Worm (Caenorhabditis elegans) whole organism, young adult: Measurements from ENCODE around the gene fbxa-95.

ENCODE experiments used
- B0261.1 ChIP-seq: sonication (generic microtip); optimal IDR thresholded peaks from 2 replicates; lab custom pipeline; 2016; ENCODE audit warnings: mild to moderate bottlenecking, missing genetic modification characterization, moderate library complexity, missing compliant biosample characterization
- F33H1.4 ChIP-seq: fragments of 200-800 bp; sonication (Bioruptor generic); IDR thresholded peaks from 2 replicates; pipeline ENCODE4 v1.3.6; 2022; ENCODE audit warnings: missing genetic modification reagents, missing genetic modification characterization, missing compliant biosample characterization
- F49E8.2 ChIP-seq: sonication (generic microtip); optimal IDR thresholded peaks from 3 replicates; lab custom pipeline; 2017; ENCODE audit warnings: missing genetic modification characterization, mild to moderate bottlenecking, missing compliant biosample characterization, antibody characterized with exemption, moderate library complexity; ENCODE audit not compliant: insufficient read depth
- F57C9.4 ChIP-seq: sonication (generic microtip); optimal IDR thresholded peaks from 2 replicates; lab custom pipeline; 2017; ENCODE audit warnings: mild to moderate bottlenecking, missing genetic modification characterization, missing compliant biosample characterization
- ZK185.1 ChIP-seq: sonication (generic microtip); optimal IDR thresholded peaks from 2 replicates; lab custom pipeline; 2016; ENCODE audit warnings: mild to moderate bottlenecking, missing genetic modification characterization, missing compliant biosample characterization; ENCODE audit not compliant: poor library complexity, severe bottlenecking
- aptf-3 ChIP-seq: fragments of 200-800 bp; sonication (Bioruptor generic); IDR thresholded peaks from 2 replicates; pipeline ENCODE4 v1.3.6; 2022; ENCODE audit warnings: missing genetic modification characterization, missing compliant biosample characterization
- attf-5 ChIP-seq: fragments of 200-800 bp; sonication (Bioruptor generic); optimal IDR thresholded peaks from 2 replicates; lab custom pipeline; 2018; ENCODE audit warnings: mild to moderate bottlenecking, missing genetic modification characterization, missing compliant biosample characterization
- attf-6 ChIP-seq: fragments of 200-800 bp; sonication (Bioruptor generic); IDR thresholded peaks from 2 replicates; pipeline ENCODE4 v1.3.6; 2022; ENCODE audit warnings: missing genetic modification reagents, missing genetic modification characterization, missing compliant biosample characterization
- bed-1 ChIP-seq: fragments of 200-800 bp; sonication (Bioruptor generic); IDR thresholded peaks from 2 replicates; pipeline ENCODE4 v1.3.6; 2022; ENCODE audit warnings: missing genetic modification reagents, missing genetic modification characterization, missing compliant biosample characterization
- cebp-2 ChIP-seq: fragments of 200-800 bp; sonication (Bioruptor generic); IDR thresholded peaks from 2 replicates; pipeline ENCODE4 v1.3.6; 2022; ENCODE audit warnings: missing genetic modification characterization, missing compliant biosample characterization
- ceh-27 ChIP-seq: fragments of 200-800 bp; sonication (Bioruptor generic); optimal IDR thresholded peaks from 2 replicates; lab custom pipeline; 2018; ENCODE audit warnings: mild to moderate bottlenecking, missing genetic modification characterization, moderate library complexity, missing compliant biosample characterization
- dpl-1 ChIP-seq: fragments of 150-350 bp; optimal IDR thresholded peaks from 2 replicates; lab custom pipeline; 2014; ENCODE audit warnings: missing biosample characterization, missing genetic modification reagents, missing genetic modification characterization
- egrh-3 ChIP-seq: fragments of 200-800 bp; sonication (Bioruptor generic); IDR thresholded peaks from 2 replicates; pipeline ENCODE4 v1.3.6; 2022; ENCODE audit warnings: missing genetic modification reagents, missing genetic modification characterization, missing compliant biosample characterization
- hlh-26 ChIP-seq: fragments of 200-800 bp; sonication (Bioruptor generic); conservative IDR thresholded peaks from 2 replicates; pipeline ENCODE4 v1.3.6; 2022; ENCODE audit warnings: missing genetic modification reagents, missing genetic modification characterization, missing compliant biosample characterization
- hrde-1 ChIP-seq: sonication (generic microtip); optimal IDR thresholded peaks from 2 replicates; lab custom pipeline; 2016; ENCODE audit warnings: missing genetic modification characterization, mild to moderate bottlenecking, missing compliant biosample characterization, moderate library complexity, missing genotype, missing genetic modification reagents, borderline replicate concordance
- hsf-1 ChIP-seq: fragments of 200-800 bp; sonication (Bioruptor generic); IDR thresholded peaks from 2 replicates; pipeline ENCODE4 v1.3.6; 2022; ENCODE audit warnings: missing genetic modification reagents, missing genetic modification characterization, missing compliant biosample characterization
- lsy-27 ChIP-seq: sonication (generic microtip); optimal IDR thresholded peaks from 2 replicates; lab custom pipeline; 2017; ENCODE audit warnings: missing genetic modification characterization, mild to moderate bottlenecking, missing compliant biosample characterization, antibody characterized with exemption, missing genotype, borderline replicate concordance; ENCODE audit not compliant: insufficient read depth
- madf-3 ChIP-seq: fragments of 200-800 bp; sonication (Bioruptor generic); IDR thresholded peaks from 2 replicates; pipeline ENCODE4 v1.3.6; 2022; ENCODE audit warnings: missing genetic modification reagents, missing genetic modification characterization, missing compliant biosample characterization
- mes-4 ChIP-seq: sonication (generic microtip); optimal IDR thresholded peaks from 2 replicates; lab custom pipeline; 2016; ENCODE audit warnings: missing genotype, missing genetic modification characterization, missing compliant biosample characterization
- nfya-1 ChIP-seq: sonication (generic microtip); optimal IDR thresholded peaks from 2 replicates; lab custom pipeline; 2017; ENCODE audit warnings: antibody characterized with exemption, missing compliant biosample characterization, missing genetic modification characterization, borderline replicate concordance; ENCODE audit not compliant: insufficient read depth
- nfya-2 ChIP-seq: fragments of 200-800 bp; sonication (Bioruptor generic); IDR thresholded peaks from 2 replicates; pipeline ENCODE4 v1.3.6; 2022; ENCODE audit warnings: missing genetic modification reagents, missing genetic modification characterization, missing compliant biosample characterization
- nfyb-1 ChIP-seq: fragments of 200-800 bp; sonication (Bioruptor generic); IDR thresholded peaks from 2 replicates; pipeline ENCODE4 v1.3.6; 2022; ENCODE audit warnings: missing genetic modification reagents, missing genetic modification characterization, missing compliant biosample characterization
- nhr-120 ChIP-seq: fragments of 200-800 bp; sonication (Bioruptor generic); IDR thresholded peaks from 2 replicates; pipeline ENCODE4 v1.3.6; 2022; ENCODE audit warnings: missing genetic modification characterization, missing compliant biosample characterization
- nhr-27 ChIP-seq: fragments of 200-800 bp; sonication (Bioruptor generic); optimal IDR thresholded peaks from 2 replicates; lab custom pipeline; 2018; ENCODE audit warnings: mild to moderate bottlenecking, missing genetic modification characterization, moderate library complexity, missing compliant biosample characterization
- nhr-80 ChIP-seq: sonication (generic microtip); optimal IDR thresholded peaks from 2 replicates; lab custom pipeline; 2016; ENCODE audit warnings: missing genetic modification characterization, missing compliant biosample characterization
- pbrm-1 ChIP-seq: fragments of 200-800 bp; sonication (Bioruptor generic); IDR thresholded peaks from 2 replicates; pipeline ENCODE4 v1.3.6; 2022; ENCODE audit warnings: missing genetic modification reagents, missing genetic modification characterization, missing compliant biosample characterization
- rcor-1 ChIP-seq: fragments of 200-800 bp; sonication (Bioruptor generic); IDR thresholded peaks from 2 replicates; pipeline ENCODE4 v1.3.6; 2022; ENCODE audit warnings: missing genetic modification reagents, missing genetic modification characterization, missing compliant biosample characterization
- rpc-1 ChIP-seq, 2 experiments: fragments of 150-350 bp in 1 of 2; sonication (generic microtip) in 1 of 2; optimal IDR thresholded peaks; 2 replicates each; lab custom pipeline; 2014 to 2018; ENCODE audit warnings: missing biosample characterization in 1 of 2, missing genetic modification characterization in 1 of 2, missing genetic modification reagents in 1 of 2, missing genotype in 1 of 2
- sdz-38 ChIP-seq: sonication (generic microtip); optimal IDR thresholded peaks from 2 replicates; lab custom pipeline; 2016; ENCODE audit warnings: missing genotype, missing genetic modification characterization, missing compliant biosample characterization
- snpc-1.3 ChIP-seq: sonication (generic microtip); optimal IDR thresholded peaks from 2 replicates; lab custom pipeline; 2017; ENCODE audit warnings: missing genetic modification characterization, mild to moderate bottlenecking, missing compliant biosample characterization, antibody characterized with exemption, moderate library complexity, missing genotype, missing genetic modification reagents; ENCODE audit not compliant: insufficient read depth
- snpc-3.4 ChIP-seq: sonication (generic microtip); optimal IDR thresholded peaks from 2 replicates; lab custom pipeline; 2017; ENCODE audit warnings: missing genetic modification characterization, mild to moderate bottlenecking, missing compliant biosample characterization, antibody characterized with exemption, moderate library complexity, missing genotype, missing genetic modification reagents
- somi-1 ChIP-seq: fragments of 200-800 bp; sonication (Bioruptor generic); optimal IDR thresholded peaks from 2 replicates; lab custom pipeline; 2018; ENCODE audit warnings: mild to moderate bottlenecking, missing genetic modification characterization, missing compliant biosample characterization
- tbp1 ChIP-seq: fragments of 200-800 bp; sonication (Bioruptor generic); optimal IDR thresholded peaks from 2 replicates; lab custom pipeline; 2018; ENCODE audit warnings: mild to moderate bottlenecking, missing genetic modification characterization, missing compliant biosample characterization
- tbx-9 ChIP-seq: sonication (generic microtip); optimal IDR thresholded peaks from 2 replicates; lab custom pipeline; 2016; ENCODE audit warnings: borderline replicate concordance, missing genetic modification characterization, inconsistent platforms, missing compliant biosample characterization
- unc-130 ChIP-seq: sonication (generic microtip); optimal IDR thresholded peaks from 2 replicates; lab custom pipeline; 2016; ENCODE audit warnings: missing genetic modification reagents, missing genetic modification characterization, missing compliant biosample characterization
- xnd-1 ChIP-seq: sonication (generic microtip); optimal IDR thresholded peaks from 2 replicates; lab custom pipeline; 2016; ENCODE audit warnings: missing genotype, missing genetic modification reagents, missing genetic modification characterization, missing compliant biosample characterization
- zim-3 ChIP-seq: sonication (generic microtip); optimal IDR thresholded peaks from 2 replicates; lab custom pipeline; 2017; ENCODE audit warnings: mild to moderate bottlenecking, missing genetic modification characterization, moderate library complexity, missing compliant biosample characterization
- ztf-18 ChIP-seq: sonication (generic microtip); optimal IDR thresholded peaks from 2 replicates; lab custom pipeline; 2016; ENCODE audit warnings: missing genotype, mild to moderate bottlenecking, missing genetic modification characterization, missing compliant biosample characterization
- ztf-22 ChIP-seq: fragments of 200-800 bp; sonication (Bioruptor generic); optimal IDR thresholded peaks from 2 replicates; lab custom pipeline; 2018; ENCODE audit warnings: mild to moderate bottlenecking, missing genetic modification characterization, moderate library complexity, missing compliant biosample characterization
- ztf-26 ChIP-seq: sonication (generic microtip); optimal IDR thresholded peaks from 2 replicates; lab custom pipeline; 2017; ENCODE audit warnings: missing genetic modification characterization, missing compliant biosample characterization
- ztf-28 ChIP-seq: fragments of 200-800 bp; sonication (Bioruptor generic); IDR thresholded peaks from 2 replicates; pipeline ENCODE4 v1.3.6; 2022; ENCODE audit warnings: missing genetic modification reagents, missing genetic modification characterization, missing compliant biosample characterization
- ztf-3 ChIP-seq: fragments of 200-800 bp; sonication (Bioruptor generic); optimal IDR thresholded peaks from 2 replicates; lab custom pipeline; 2018; ENCODE audit warnings: mild to moderate bottlenecking, missing genetic modification characterization, missing compliant biosample characterization

The fbxa-95 gene

DNA sequence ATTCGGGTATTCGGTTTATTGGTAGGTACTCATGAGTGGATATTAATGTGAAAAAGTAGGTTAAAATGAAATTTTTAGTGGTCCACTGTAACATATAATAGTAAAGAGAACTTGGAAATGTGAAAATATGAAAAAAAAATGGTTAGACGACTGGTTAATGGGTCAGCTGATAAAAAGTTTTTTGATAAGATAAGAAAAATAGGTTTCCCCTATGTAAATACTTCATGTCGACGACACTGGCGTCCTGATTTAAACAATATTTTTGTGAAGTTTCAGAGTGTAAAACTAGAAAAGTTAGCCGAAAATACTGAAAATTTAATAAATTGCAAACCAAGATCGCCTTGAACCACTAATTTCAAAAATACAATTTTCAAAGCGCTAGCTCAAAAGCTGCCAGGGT lies 38.2 kb upstream of the fbxa-95 start, which contains the start of gene F21A3.11:
Gene F21A3.11, minus strand, starts transcription at position 117 of the 400 bp plus-strand sequence.
- TF ChIP-seq nhr-27 (tag; lab: Kevin White, UChicago) = no peak
- peak; percentile 16 for TF ChIP-seq nhr-80 (tag; lab: Kevin White, UChicago)

DNA sequence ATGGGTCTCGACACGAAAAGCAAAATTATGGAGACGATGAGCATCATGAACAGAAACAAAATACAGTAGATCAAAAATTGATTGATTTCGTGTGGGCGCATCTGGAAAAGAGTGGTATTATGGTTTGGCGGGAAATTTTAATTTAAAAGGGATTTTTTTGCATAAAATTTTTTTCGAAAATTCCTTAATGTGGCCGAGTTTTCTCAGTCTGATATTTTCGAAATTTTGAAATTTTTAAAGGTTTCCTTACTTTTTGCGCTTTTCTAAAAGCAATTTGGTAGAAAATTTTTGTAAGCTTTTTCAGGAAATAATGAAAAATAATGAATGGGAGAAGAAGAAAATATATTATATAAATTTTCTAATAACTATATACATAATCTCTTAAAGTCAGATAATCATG lies 37.4 kb upstream of the fbxa-95 start, which contains the start of gene F21A3.2:
Gene F21A3.2, minus strand, starts transcription at position 101 of the 400 bp plus-strand sequence.
- no peak for TF ChIP-seq aptf-3 (GFP tag; lab: Robert Waterston, UW)
- TF ChIP-seq ztf-3 (GFP tag; lab: Kevin White, UChicago) = no peak

DNA sequence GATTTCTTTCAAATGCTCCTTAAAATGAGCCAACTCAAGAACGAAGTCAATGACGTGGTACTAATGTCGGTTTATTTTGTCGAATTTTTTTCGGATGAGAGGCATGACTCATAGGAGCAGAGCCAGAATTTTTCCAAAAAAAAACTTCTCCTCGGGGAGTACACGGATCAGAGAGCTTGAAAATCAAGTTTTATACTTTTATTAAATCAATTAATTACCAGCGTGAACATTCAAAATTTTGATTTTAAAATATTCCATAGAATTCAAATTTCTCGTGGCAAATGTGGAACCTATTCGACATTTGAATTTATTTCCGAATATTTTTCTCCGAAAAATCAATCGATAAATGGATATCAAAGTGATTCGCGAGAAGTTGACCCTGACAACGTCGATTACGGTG lies 35.0 kb upstream of the fbxa-95 start, which contains the start of gene F21A3.4:
Gene F21A3.4, plus strand, starts transcription at position 301 of the 400 bp plus-strand sequence.
- TF ChIP-seq tbx-9 = no peak
- TF ChIP-seq F57C9.4 (tag; lab: Kevin White, UChicago) = no peak
- TF ChIP-seq ZK185.1 (tag; lab: Kevin White, UChicago) = no peak
- no peak for TF ChIP-seq lsy-27 (tag; lab: Kevin White, UChicago)
- TF ChIP-seq snpc-3.4 = no peak
- TF ChIP-seq hsf-1 = no peak
- no peak for TF ChIP-seq attf-6 (GFP tag; lab: Robert Waterston, UW)
- no peak for TF ChIP-seq attf-5 (GFP tag; lab: Kevin White, UChicago)
- TF ChIP-seq somi-1 (GFP tag; lab: Kevin White, UChicago) = no peak
- no peak for TF ChIP-seq ztf-18 (tag; lab: Kevin White, UChicago)
- no peak for TF ChIP-seq bed-1 (GFP tag; lab: Robert Waterston, UW)
- no peak for TF ChIP-seq egrh-3 (GFP tag; lab: Robert Waterston, UW)
- TF ChIP-seq mes-4 (tag; lab: Kevin White, UChicago) = no peak
- TF ChIP-seq ztf-26 = no peak
- TF ChIP-seq ceh-27 (GFP tag; lab: Kevin White, UChicago) = no peak

- TF ChIP-seq nfyb-1 (GFP tag; lab: Robert Waterston, UW) (no peak), dpl-1 (GFP tag; lab: Kevin White, UChicago) (no peak), somi-1 (GFP tag; lab: Kevin White, UChicago) (no peak), tbp1 (peak; percentile 28), zim-3 (tag; lab: Kevin White, UChicago) (no peak), F33H1.4 (GFP tag; lab: Robert Waterston, UW) (peak; percentile 48), nfya-2 (GFP tag; lab: Robert Waterston, UW) (no peak), F49E8.2 (tag; lab: Kevin White, UChicago) (no peak), nfya-1 (no peak), mes-4 (tag; lab: Kevin White, UChicago) (no peak), hrde-1 (no peak), rcor-1 (GFP tag; lab: Robert Waterston, UW) (0 out of 2 replicates have a peak, but pooled peaks have one; percentile 36), ceh-27 (GFP tag; lab: Kevin White, UChicago) (no peak), hlh-26 (GFP tag; lab: Robert Waterston, UW) (no peak), rpc-1 (optimal IDR thresholded peaks at IDR 0.05; lab: Kevin White, UChicago) (no peak), rpc-1 (tag; optimal IDR thresholded peaks at IDR 0.05; lab: Kevin White, UChicago) (no peak), unc-130 (no peak), sdz-38 (no peak), snpc-1.3 (no peak), nhr-80 (tag; lab: Kevin White, UChicago) (no peak), pbrm-1 (0 out of 2 replicates have a peak, but pooled peaks have one; percentile 13), ztf-22 (no peak), ztf-28 (GFP tag; lab: Robert Waterston, UW) (no peak), nhr-27 (tag; lab: Kevin White, UChicago) (no peak), ztf-3 (GFP tag; lab: Kevin White, UChicago) (no peak), nhr-120 (GFP tag; lab: Robert Waterston, UW) (no peak), B0261.1 (tag; lab: Kevin White, UChicago) (no peak), madf-3 (GFP tag; lab: Robert Waterston, UW) (no peak), xnd-1 (peak; percentile 43), cebp-2 (no peak)
Observed at ce11 chrV:15537923-15538322, 33.4 kb upstream of the fbxa-95 start, which contains the start of gene prde-1. Gene prde-1 (plus strand): TSS chrV:15538244.
